Worm (Caenorhabditis elegans): ENCODE measurements around the gene ptr-6.

- TF ChIP-seq ama-1 (optimal IDR thresholded peaks at IDR 0.05) (no peak), lin-39 (tag; optimal IDR thresholded peaks at IDR 0.05) (no peak), ZK546.5 (tag; optimal IDR thresholded peaks at IDR 0.05) (no peak), nhr-10 (tag; optimal IDR thresholded peaks at IDR 0.05) (no peak), snpc-4 (tag; optimal IDR thresholded peaks at IDR 0.05) (no peak)
These were observed 34.7 kb downstream of the ptr-6 start, which contains the start of gene C34F11.2 for ce11 chrII:5211970-5212369.

Data from whole organism, L2 larva.